Fruit fly (Drosophila melanogaster): ENCODE measurements around the gene ear.

The ear gene

dm6 chr3R:15280619-15281334 lies 39.8 kb upstream of the ear start (continued):
- peak; percentile 46 for TF ChIP-seq odd (GFP tag; optimal IDR thresholded peaks at IDR 0.05)
- no peak for TF ChIP-seq CG2199 (GFP tag; IDR thresholded peaks at IDR 0.05)
- TF ChIP-seq CG32767 (GFP tag; IDR thresholded peaks at IDR 0.05): peak; percentile 40; the same call in 1 of the 2 replicates
- TF ChIP-seq CG4404 (GFP tag; IDR thresholded peaks at IDR 0.05): peak; percentile 38; the same call in 1 of the 2 replicates
- TF ChIP-seq CG18619 (GFP tag; optimal IDR thresholded peaks at IDR 0.05): peak; percentile 76
- no peak for TF ChIP-seq CG1792 (GFP tag; optimal IDR thresholded peaks at IDR 0.05)
- TF ChIP-seq CG15269 (tag; optimal IDR thresholded peaks at IDR 0.05): peak; percentile 69
- TF ChIP-seq Xrp1 (GFP tag; IDR thresholded peaks at IDR 0.05): peak; percentile 55; the same call in 1 of the 2 replicates
- 0 out of 2 replicates have a peak, but pooled peaks have one; percentile 25 for TF ChIP-seq CG7372 (GFP tag; IDR thresholded peaks at IDR 0.05)
- peak; percentile 71 for TF ChIP-seq tin (GFP tag; optimal IDR thresholded peaks at IDR 0.05)
- TF ChIP-seq ara (GFP tag; IDR thresholded peaks at IDR 0.05): peak; percentile 55; the same call in 1 of the 2 replicates
- TF ChIP-seq twi (tag; optimal IDR thresholded peaks at IDR 0.05): peak; percentile 69
- peak; percentile 67 for TF ChIP-seq unpg (GFP tag; optimal IDR thresholded peaks at IDR 0.05)
- TF ChIP-seq CG10979 (tag; optimal IDR thresholded peaks at IDR 0.05): peak; percentile 87
- no peak for TF ChIP-seq wek (GFP tag; optimal IDR thresholded peaks at IDR 0.05)
- peak; percentile 2 for TF ChIP-seq zfh2 (GFP tag; optimal IDR thresholded peaks at IDR 0.05)
- TF ChIP-seq CG6654 (GFP tag; optimal IDR thresholded peaks at IDR 0.05): peak; percentile 54
- TF ChIP-seq Hr39 (optimal IDR thresholded peaks at IDR 0.05): no peak
- no peak for TF ChIP-seq pan (optimal IDR thresholded peaks at IDR 0.05)
- TF ChIP-seq pan (GFP tag; optimal IDR thresholded peaks at IDR 0.05 in 1 of 2, IDR thresholded peaks at IDR 0.05 in 1 of 2): peak in 1 of 2 experiments; percentile 12
- peak; percentile 81 for TF ChIP-seq CG11504 (tag; optimal IDR thresholded peaks at IDR 0.05)
- TF ChIP-seq gcm (GFP tag; optimal IDR thresholded peaks at IDR 0.05): peak; percentile 64
- TF ChIP-seq C15 (GFP tag; IDR thresholded peaks at IDR 0.05): no peak
- TF ChIP-seq mirr (GFP tag; optimal IDR thresholded peaks at IDR 0.05): no peak
- peak; percentile 32 for TF ChIP-seq Mad (GFP tag; optimal IDR thresholded peaks at IDR 0.05)
- TF ChIP-seq CG13287 (GFP tag; IDR thresholded peaks at IDR 0.05; ENCODE audit: partially characterized antibody): no peak
- TF ChIP-seq CG8388 (GFP tag; optimal IDR thresholded peaks at IDR 0.05): peak; percentile 74
- no peak for TF ChIP-seq peb (GFP tag; IDR thresholded peaks at IDR 0.05)
- TF ChIP-seq CG18262 (tag; optimal IDR thresholded peaks at IDR 0.05): peak; percentile 92
- no peak for TF ChIP-seq sens-2 (GFP tag; IDR thresholded peaks at IDR 0.05)
- peak; percentile 40 for TF ChIP-seq Camta (GFP tag; optimal IDR thresholded peaks at IDR 0.05)
- no peak for TF ChIP-seq CG9797 (GFP tag; optimal IDR thresholded peaks at IDR 0.05)
- peak; percentile 20 for TF ChIP-seq Dek (tag; optimal IDR thresholded peaks at IDR 0.05)
- no peak for TF ChIP-seq Dad (GFP tag; optimal IDR thresholded peaks at IDR 0.05)
- peak; percentile 80 for TF ChIP-seq CG12391 (tag; optimal IDR thresholded peaks at IDR 0.05)
- peak; percentile 41; the same call in 1 of the 2 replicates for TF ChIP-seq CG6689 (GFP tag; IDR thresholded peaks at IDR 0.05)
- no peak for TF ChIP-seq CG34376 (GFP tag; optimal IDR thresholded peaks at IDR 0.05)
- peak; percentile 80 for TF ChIP-seq CG10209 (GFP tag; optimal IDR thresholded peaks at IDR 0.05)
- TF ChIP-seq CG6813 (GFP tag; optimal IDR thresholded peaks at IDR 0.05): peak; percentile 33
- peak; percentile 74 for TF ChIP-seq Six4 (GFP tag; optimal IDR thresholded peaks at IDR 0.05)
- 0 out of 2 replicates have a peak, but pooled peaks have one; percentile 4 for TF ChIP-seq CG31224 (GFP tag; IDR thresholded peaks at IDR 0.05)
- TF ChIP-seq CG3995 (GFP tag; optimal IDR thresholded peaks at IDR 0.05): no peak
- peak; percentile 84 for TF ChIP-seq CG13424 (tag; optimal IDR thresholded peaks at IDR 0.05)
- peak; percentile 27 for TF ChIP-seq oc (tag; optimal IDR thresholded peaks at IDR 0.05)
- TF ChIP-seq CG8924 (tag; optimal IDR thresholded peaks at IDR 0.05): peak; percentile 83
- TF ChIP-seq lola (GFP tag; optimal IDR thresholded peaks at IDR 0.05): peak in 1 of 3 experiments; percentile 91
- peak in 1 of 2 experiments; percentile 13 for TF ChIP-seq tll (GFP tag; optimal IDR thresholded peaks at IDR 0.05)
- peak; percentile 59 for TF ChIP-seq CG10654 (GFP tag; optimal IDR thresholded peaks at IDR 0.05)
- TF ChIP-seq CG10147 (GFP tag; optimal IDR thresholded peaks at IDR 0.05): peak; percentile 63
